Worm (Caenorhabditis elegans): Measurements from ENCODE around the gene cope-1.

ce11 chrIII:13411202-13411601 lies 14.9 kb upstream of the cope-1 start:
- TF ChIP-seq unc-62 (GFP tag; optimal IDR thresholded peaks at IDR 0.05), result no peak
- no peak for TF ChIP-seq nhr-76 (tag; optimal IDR thresholded peaks at IDR 0.05)
- TF ChIP-seq pha-4 (tag; optimal IDR thresholded peaks at IDR 0.05), result no peak
- TF ChIP-seq blmp-1 (tag; optimal IDR thresholded peaks at IDR 0.05), result no peak
- no peak for TF ChIP-seq elt-1 (tag; optimal IDR thresholded peaks at IDR 0.05; ENCODE audit: borderline replicate concordance, insufficient read depth)
- TF ChIP-seq nhr-237 (tag; optimal IDR thresholded peaks at IDR 0.05), result no peak
- TF ChIP-seq elt-3 (tag; optimal IDR thresholded peaks at IDR 0.05), result no peak
- no peak for TF ChIP-seq lsy-2 (tag; optimal IDR thresholded peaks at IDR 0.05)
- TF ChIP-seq ztf-11 (tag; optimal IDR thresholded peaks at IDR 0.05), result no peak
- no peak for TF ChIP-seq ces-1 (GFP tag; optimal IDR thresholded peaks at IDR 0.05)
- TF ChIP-seq mab-5 (tag; optimal IDR thresholded peaks at IDR 0.05), result no peak
- TF ChIP-seq lin-13 (tag; optimal IDR thresholded peaks at IDR 0.05), result no peak
- no peak for TF ChIP-seq zip-8 (tag; optimal IDR thresholded peaks at IDR 0.05)
